Worm (Caenorhabditis elegans): ENCODE measurements around the gene msrp-6.
A peak's percentile ranks its signal among the peaks of the same experiment; 100 is the strongest.
"Not testable (repeated sequence)": the region's sequence is repeated elsewhere in the genome, so short reads cannot be mapped to it uniquely, and the experiment has no call there.

msrp-6 gene

ce11 chrII:2600176-2600575 lies 19.1 kb upstream of the msrp-6 start, which contains the start of gene F33H12.1:
F33H12.1 (plus strand) TSS chrII:2600476.
- TF ChIP-seq nhr-237 (tag; optimal IDR thresholded peaks at IDR 0.05); blmp-1 (tag; optimal IDR thresholded peaks at IDR 0.05; ENCODE audit: insufficient read depth); C34F6.9 (tag; optimal IDR thresholded peaks at IDR 0.05): not testable (repeated sequence)

- TF ChIP-seq R02D3.7 (tag; optimal IDR thresholded peaks at IDR 0.05): no peak
- TF ChIP-seq lin-11 (tag; optimal IDR thresholded peaks at IDR 0.05): no peak
- TF ChIP-seq lsy-2 (tag; optimal IDR thresholded peaks at IDR 0.05): no peak
- no peak for TF ChIP-seq aly-2 (tag; optimal IDR thresholded peaks at IDR 0.05)
- TF ChIP-seq C34F6.9 (tag; optimal IDR thresholded peaks at IDR 0.05): no peak
- TF ChIP-seq nhr-25 (tag; optimal IDR thresholded peaks at IDR 0.05): no peak
- no peak for TF ChIP-seq mab-5 (tag; optimal IDR thresholded peaks at IDR 0.05)
- TF ChIP-seq F13H6.1 (tag; optimal IDR thresholded peaks at IDR 0.05): no peak
- no peak for TF ChIP-seq unc-62 (GFP tag; optimal IDR thresholded peaks at IDR 0.05)
- no peak for TF ChIP-seq nhr-237 (tag; optimal IDR thresholded peaks at IDR 0.05)
- TF ChIP-seq skn-1 (tag; optimal IDR thresholded peaks at IDR 0.05): no peak
- no peak for TF ChIP-seq nhr-12 (tag; optimal IDR thresholded peaks at IDR 0.05)
- TF ChIP-seq mbf-1 (tag; optimal IDR thresholded peaks at IDR 0.05): no peak
- no peak for TF ChIP-seq gmeb-1 (tag; optimal IDR thresholded peaks at IDR 0.05)
- no peak for TF ChIP-seq elt-3 (tag; optimal IDR thresholded peaks at IDR 0.05)
- no peak for TF ChIP-seq sem-4 (tag; optimal IDR thresholded peaks at IDR 0.05)
- no peak for TF ChIP-seq ceh-16 (tag; optimal IDR thresholded peaks at IDR 0.05)
- TF ChIP-seq ceh-82 (tag; optimal IDR thresholded peaks at IDR 0.05): no peak
- TF ChIP-seq sma-3 (GFP tag; optimal IDR thresholded peaks at IDR 0.05): no peak
- TF ChIP-seq lin-39 (tag; optimal IDR thresholded peaks at IDR 0.05): no peak
Measured at ce11 chrII:2600931-2601330, 18.3 kb upstream of the msrp-6 start.

DNA sequence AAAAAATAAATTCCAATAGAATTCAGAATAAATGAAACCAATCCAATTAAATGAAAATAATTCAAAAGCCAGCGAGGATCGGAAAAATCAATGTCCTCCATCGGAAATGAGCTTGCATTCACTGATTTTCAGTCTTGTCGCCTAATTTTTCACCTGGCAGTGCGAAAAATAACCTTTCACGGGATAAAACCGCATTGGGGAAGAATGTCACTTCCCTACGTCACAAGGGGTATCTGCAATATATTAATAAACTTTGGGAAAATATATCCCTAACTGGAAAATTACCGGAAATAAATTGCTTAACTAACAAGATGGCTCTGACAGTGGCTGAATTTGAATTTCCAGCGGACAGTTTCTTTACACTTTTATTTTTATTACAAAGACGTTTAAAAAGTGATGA lies 13.9 kb upstream of the msrp-6 start, which contains the start of gene sri-77:
sri-77 (minus strand) TSS at position 101 of the 400 bp plus-strand sequence.
- no peak for TF ChIP-seq Y55F3AM.14 (GFP tag; optimal IDR thresholded peaks at IDR 0.05)
- TF ChIP-seq zag-1 (tag; optimal IDR thresholded peaks at IDR 0.05): no peak
- no peak for TF ChIP-seq gmeb-1 (tag; optimal IDR thresholded peaks at IDR 0.05)
- TF ChIP-seq elt-1 (tag; optimal IDR thresholded peaks at IDR 0.05): no peak
- TF ChIP-seq unc-55 (GFP tag; optimal IDR thresholded peaks at IDR 0.05): no peak
- TF ChIP-seq mbf-1 (tag; optimal IDR thresholded peaks at IDR 0.05): no peak
- TF ChIP-seq fos-1 (tag; optimal IDR thresholded peaks at IDR 0.05): no peak
- no peak for TF ChIP-seq nhr-129 (tag; optimal IDR thresholded peaks at IDR 0.05)
- TF ChIP-seq R02D3.7 (tag; optimal IDR thresholded peaks at IDR 0.05): no peak

ce11 chrII:2610202-2610912 lies 8.9 kb upstream of the msrp-6 start, which contains the start of gene sri-38:
sri-38 (plus strand) TSS chrII:2610862.
- TF ChIP-seq Y55F3AM.14 (GFP tag; optimal IDR thresholded peaks at IDR 0.05) (no peak), elt-3 (tag; optimal IDR thresholded peaks at IDR 0.05) (no peak), C34F6.9 (tag; optimal IDR thresholded peaks at IDR 0.05) (no peak), elt-1 (tag; optimal IDR thresholded peaks at IDR 0.05) (no peak), nhr-6 (tag; optimal IDR thresholded peaks at IDR 0.05) (no peak), skn-1 (tag; optimal IDR thresholded peaks at IDR 0.05) (no peak), fos-1 (tag; optimal IDR thresholded peaks at IDR 0.05) (peak; percentile 95), nhr-12 (tag; optimal IDR thresholded peaks at IDR 0.05) (no peak), crh-2 (tag; optimal IDR thresholded peaks at IDR 0.05) (peak; percentile 49), ZK546.5 (tag; optimal IDR thresholded peaks at IDR 0.05) (no peak), ztf-11 (tag; optimal IDR thresholded peaks at IDR 0.05) (no peak)

DNA sequence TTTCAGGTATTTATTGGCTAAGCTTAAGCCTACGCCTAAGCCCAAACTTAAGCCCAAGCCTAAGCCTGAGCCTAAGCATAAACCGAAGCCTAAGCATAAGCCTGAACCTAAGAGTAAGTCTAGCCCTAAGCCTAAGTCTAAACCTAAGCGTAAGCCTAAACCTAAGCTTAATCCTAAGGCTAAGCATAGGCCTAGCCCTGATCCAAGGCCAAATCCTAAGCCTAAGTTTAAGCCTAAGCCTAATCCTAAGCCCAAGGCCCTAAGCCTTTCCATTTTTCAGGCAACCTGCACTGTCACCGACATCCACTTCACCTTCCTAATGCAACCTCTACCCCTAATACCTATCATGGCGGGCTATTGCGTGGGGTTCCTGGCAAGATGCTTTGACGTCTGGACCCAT lies 8.2 kb upstream of the msrp-6 start:
- no peak for TF ChIP-seq zag-1 (tag; optimal IDR thresholded peaks at IDR 0.05)
- no peak for TF ChIP-seq ztf-11 (tag; optimal IDR thresholded peaks at IDR 0.05)
- TF ChIP-seq nhr-12 (tag; optimal IDR thresholded peaks at IDR 0.05): no peak
- no peak for TF ChIP-seq nhr-23 (tag; optimal IDR thresholded peaks at IDR 0.05)
- TF ChIP-seq elt-1 (tag; optimal IDR thresholded peaks at IDR 0.05): no peak
- no peak for TF ChIP-seq nhr-77 (tag; optimal IDR thresholded peaks at IDR 0.05)
- no peak for TF ChIP-seq nhr-10 (tag; optimal IDR thresholded peaks at IDR 0.05)
- no peak for TF ChIP-seq sma-9 (GFP tag; optimal IDR thresholded peaks at IDR 0.05)
- no peak for TF ChIP-seq sma-9 (tag; optimal IDR thresholded peaks at IDR 0.05)
- no peak for TF ChIP-seq Y55F3AM.14 (GFP tag; optimal IDR thresholded peaks at IDR 0.05)
- no peak for TF ChIP-seq crh-2 (tag; optimal IDR thresholded peaks at IDR 0.05)
